Fruit fly (Drosophila melanogaster) whole organism, embryonic: ENCODE data around the gene erm.
A peak's percentile ranks its signal among the peaks of the same experiment; 100 is the strongest.

Experiments used
- B-H2 ChIP-seq: fragments of 200-800 bp; sonication (Bioruptor generic); optimal IDR thresholded peaks from 2 replicates; lab custom pipeline; 2018; ENCODE audit warnings: missing biosample characterization, mild to moderate bottlenecking, missing genetic modification characterization
- CG10543 ChIP-seq: fragments of 200-800 bp; sonication (Bioruptor generic); optimal IDR thresholded peaks from 3 replicates; lab custom pipeline; 2017; ENCODE audit warnings: missing biosample characterization, mild to moderate bottlenecking, missing genetic modification characterization, moderate library complexity
- CG11456 ChIP-seq: fragments of 200-800 bp; sonication (Bioruptor generic); IDR thresholded peaks from 3 replicates; pipeline ENCODE4 v1.3.6; 2022; ENCODE audit warnings: missing biosample characterization, missing genetic modification characterization
- CG12155 ChIP-seq: fragments of 200-800 bp; sonication (Bioruptor generic); optimal IDR thresholded peaks from 3 replicates; lab custom pipeline; 2016; ENCODE audit warnings: missing biosample characterization, missing genetic modification characterization
- CG12942 ChIP-seq: fragments of 200-800 bp; sonication (Bioruptor generic); optimal IDR thresholded peaks from 3 replicates; lab custom pipeline; 2016; ENCODE audit warnings: missing biosample characterization, missing genetic modification characterization
- CG15073 ChIP-seq: fragments of 200-800 bp; sonication (Bioruptor generic); optimal IDR thresholded peaks from 2 replicates; lab custom pipeline; 2016; ENCODE audit warnings: missing biosample characterization, missing genetic modification characterization
- CG17328 ChIP-seq: fragments of 200-800 bp; sonication (Bioruptor generic); IDR thresholded peaks from 2 replicates; pipeline ENCODE4 v1.3.6; 2022; ENCODE audit warnings: missing biosample characterization, missing genetic modification characterization
- CG17829 ChIP-seq: fragments of 200-800 bp; optimal IDR thresholded peaks from 2 replicates; lab custom pipeline; 2019; ENCODE audit warnings: missing biosample characterization, mild to moderate bottlenecking, missing genetic modification characterization, moderate library complexity
- CG2712 ChIP-seq: fragments of 200-800 bp; optimal IDR thresholded peaks from 3 replicates; lab custom pipeline; 2019; ENCODE audit warnings: missing biosample characterization, mild to moderate bottlenecking, missing genetic modification characterization, moderate library complexity
- CG3838 ChIP-seq: fragments of 200-800 bp; sonication (Bioruptor generic); optimal IDR thresholded peaks from 3 replicates; lab custom pipeline; 2016; ENCODE audit warnings: missing biosample characterization, missing genetic modification characterization
- CG6689 ChIP-seq: fragments of 200-800 bp; sonication (Bioruptor generic); IDR thresholded peaks from 2 replicates; pipeline ENCODE4 v1.3.6; 2022; ENCODE audit warnings: missing biosample characterization, missing genetic modification characterization
- CG8388 ChIP-seq: fragments of 200-800 bp; sonication (Bioruptor generic); optimal IDR thresholded peaks from 2 replicates; lab custom pipeline; 2019; ENCODE audit warnings: missing biosample characterization, mild to moderate bottlenecking, missing genetic modification characterization, moderate library complexity
- CG8944 ChIP-seq: fragments of 200-800 bp; sonication (Bioruptor generic); optimal IDR thresholded peaks from 3 replicates; lab custom pipeline; 2016; ENCODE audit warnings: missing biosample characterization, missing genetic modification characterization
- CG9727 ChIP-seq: fragments of 200-800 bp; sonication (Bioruptor generic); optimal IDR thresholded peaks from 3 replicates; lab custom pipeline; 2017; ENCODE audit warnings: missing biosample characterization, mild to moderate bottlenecking, missing genetic modification characterization
- CG9876 ChIP-seq: fragments of 200-800 bp; sonication (Bioruptor generic); optimal IDR thresholded peaks from 2 replicates; lab custom pipeline; 2016; ENCODE audit warnings: missing biosample characterization, missing genetic modification characterization
- D ChIP-seq, 2 experiments: fragments of 200-800 bp in 1 of 2; fragments of >200 bp in 1 of 2; sonication (Bioruptor generic) in 1 of 2; optimal IDR thresholded peaks; 2 replicates in 1 of 2; 3 replicates in 1 of 2; lab custom pipeline; 2017; ENCODE audit warnings: mild to moderate bottlenecking in 1 of 2, missing biosample characterization in 1 of 2, missing genetic modification characterization in 1 of 2, missing genetic modification reagents in 1 of 2
- Dad ChIP-seq: fragments of 200-800 bp; sonication (Bioruptor generic); optimal IDR thresholded peaks from 3 replicates; lab custom pipeline; 2016; ENCODE audit warnings: missing biosample characterization, missing genetic modification characterization
- Dbx ChIP-seq: fragments of 200-800 bp; sonication (Bioruptor generic); IDR thresholded peaks from 3 replicates; pipeline ENCODE4 v1.3.6; 2022; ENCODE audit warnings: missing biosample characterization, missing genetic modification characterization
- Doc3 ChIP-seq: fragments of 200-800 bp; sonication (Bioruptor generic); IDR thresholded peaks from 3 replicates; pipeline ENCODE4 v1.3.6; 2022; ENCODE audit warnings: missing biosample characterization, missing genetic modification characterization; ENCODE audit not compliant: partially characterized antibody
- ERR ChIP-seq: fragments of 200-800 bp; sonication (Bioruptor generic); optimal IDR thresholded peaks from 2 replicates; lab custom pipeline; 2016; ENCODE audit warnings: missing biosample characterization, missing genetic modification characterization
- Ets97D ChIP-seq: fragments of 200-800 bp; sonication (Bioruptor generic); optimal IDR thresholded peaks from 3 replicates; lab custom pipeline; 2016; ENCODE audit warnings: missing biosample characterization, missing genetic modification characterization
- GATAe ChIP-seq: fragments of 200-800 bp; sonication (Bioruptor generic); conservative IDR thresholded peaks from 2 replicates; pipeline ENCODE4 v1.3.6; 2022; ENCODE audit warnings: missing biosample characterization, missing genetic modification characterization
- Gug ChIP-seq: fragments of 200-800 bp; sonication (Bioruptor generic); IDR thresholded peaks from 4 replicates; pipeline ENCODE4 v1.3.6; 2022; ENCODE audit warnings: missing biosample characterization, missing genetic modification characterization
- Hmr ChIP-seq: fragments of 200-800 bp; sonication (Bioruptor generic); optimal IDR thresholded peaks from 3 replicates; lab custom pipeline; 2017; ENCODE audit warnings: mild to moderate bottlenecking, missing biosample characterization, missing genetic modification reagents, missing genetic modification characterization
- Jarid2 ChIP-seq: fragments of 200-800 bp; sonication (Bioruptor generic); optimal IDR thresholded peaks from 3 replicates; lab custom pipeline; 2017; ENCODE audit warnings: mild to moderate bottlenecking, missing biosample characterization, missing genetic modification reagents, missing genetic modification characterization
- MTF-1 ChIP-seq: fragments of 200-800 bp; sonication (Bioruptor generic); optimal IDR thresholded peaks from 2 replicates; lab custom pipeline; 2018; ENCODE audit warnings: missing biosample characterization, mild to moderate bottlenecking, missing genetic modification characterization, borderline replicate concordance
- Max ChIP-seq: fragments of 200-800 bp; sonication (Bioruptor generic); optimal IDR thresholded peaks from 2 replicates; lab custom pipeline; 2016; ENCODE audit warnings: missing biosample characterization, mild to moderate bottlenecking, missing genetic modification characterization
- Med ChIP-seq: fragments of 200-800 bp; sonication (Bioruptor generic); peaks from one replicate; lab custom pipeline; 2016; ENCODE audit warnings: missing biosample characterization, missing genetic modification characterization, mild to moderate bottlenecking, inconsistent platforms, moderate library complexity
- NK7.1 ChIP-seq: fragments of 200-800 bp; sonication (Bioruptor generic); optimal IDR thresholded peaks from 3 replicates; lab custom pipeline; 2016; ENCODE audit warnings: missing biosample characterization, missing genetic modification characterization
- Opbp ChIP-seq: fragments of 200-800 bp; sonication (Bioruptor generic); IDR thresholded peaks from 3 replicates; pipeline ENCODE4 v1.3.6; 2022; ENCODE audit warnings: missing biosample characterization, missing genetic modification characterization; ENCODE audit not compliant: partially characterized antibody
- PHDP ChIP-seq: fragments of 200-800 bp; sonication (Bioruptor generic); optimal IDR thresholded peaks from 3 replicates; lab custom pipeline; 2018; ENCODE audit warnings: missing biosample characterization, mild to moderate bottlenecking, missing genetic modification characterization, moderate library complexity
- Ptx1 ChIP-seq: fragments of 200-800 bp; sonication (Bioruptor generic); IDR thresholded peaks from 2 replicates; pipeline ENCODE4 v1.3.6; 2022; ENCODE audit warnings: missing biosample characterization, missing genetic modification characterization
- Ssrp ChIP-seq: fragments of 200-800 bp; sonication (Bioruptor generic); optimal IDR thresholded peaks from 2 replicates; lab custom pipeline; 2018; ENCODE audit warnings: missing biosample characterization, mild to moderate bottlenecking, missing genetic modification characterization, moderate library complexity
- abd-A ChIP-seq: fragments of 200-800 bp; sonication (Bioruptor generic); optimal IDR thresholded peaks from 3 replicates; lab custom pipeline; 2019; ENCODE audit warnings: missing biosample characterization, mild to moderate bottlenecking, missing genetic modification characterization, moderate library complexity
- br ChIP-seq: fragments of >200 bp; optimal IDR thresholded peaks from 2 replicates; lab custom pipeline; 2017
- btn ChIP-seq: fragments of 200-800 bp; sonication (Bioruptor generic); optimal IDR thresholded peaks from 2 replicates; lab custom pipeline; 2016; ENCODE audit warnings: missing biosample characterization, missing genetic modification characterization
- cas ChIP-seq: fragments of 200-800 bp; sonication (Bioruptor generic); IDR thresholded peaks from 2 replicates; pipeline ENCODE4 v1.3.6; 2022; ENCODE audit warnings: missing biosample characterization, missing genetic modification characterization
- caup ChIP-seq: fragments of 200-800 bp; sonication (Bioruptor generic); optimal IDR thresholded peaks from 3 replicates; lab custom pipeline; 2017; ENCODE audit warnings: missing biosample characterization, mild to moderate bottlenecking, missing genetic modification characterization, moderate library complexity; ENCODE audit not compliant: severe bottlenecking
- crc ChIP-seq: fragments of 200-800 bp; sonication (Bioruptor generic); optimal IDR thresholded peaks from 2 replicates; lab custom pipeline; 2016; ENCODE audit warnings: missing biosample characterization, missing genetic modification characterization
- dimm ChIP-seq: fragments of 200-800 bp; sonication (Bioruptor generic); IDR thresholded peaks from 2 replicates; pipeline ENCODE4 v1.3.6; 2022; ENCODE audit warnings: missing biosample characterization, missing genetic modification characterization
- ems ChIP-seq: fragments of 200-800 bp; sonication (Bioruptor generic); optimal IDR thresholded peaks from 3 replicates; lab custom pipeline; 2016; ENCODE audit warnings: missing biosample characterization, missing genetic modification characterization
- ewg ChIP-seq: fragments of 200-800 bp; sonication (Bioruptor generic); optimal IDR thresholded peaks from 3 replicates; lab custom pipeline; 2017; ENCODE audit warnings: mild to moderate bottlenecking, missing biosample characterization, missing genetic modification reagents, missing genetic modification characterization
- fd64A ChIP-seq: fragments of 200-800 bp; sonication (Bioruptor generic); optimal IDR thresholded peaks from 3 replicates; lab custom pipeline; 2018; ENCODE audit warnings: missing biosample characterization, mild to moderate bottlenecking, missing genetic modification characterization
- gfzf ChIP-seq: fragments of 200-800 bp; sonication (Bioruptor generic); optimal IDR thresholded peaks from 2 replicates; lab custom pipeline; 2016; ENCODE audit warnings: missing biosample characterization, mild to moderate bottlenecking, missing genetic modification characterization, moderate library complexity
- gt ChIP-seq: fragments of 200-800 bp; sonication (Bioruptor generic); IDR thresholded peaks from 2 replicates; pipeline ENCODE4 v1.3.6; 2022; ENCODE audit warnings: missing biosample characterization, missing genetic modification characterization
- ham ChIP-seq: fragments of 200-800 bp; sonication (Bioruptor generic); IDR thresholded peaks from 2 replicates; pipeline ENCODE4 v1.3.6; 2022; ENCODE audit warnings: missing biosample characterization, missing genetic modification characterization
- lilli ChIP-seq: fragments of 200-800 bp; sonication (Bioruptor generic); optimal IDR thresholded peaks from 3 replicates; lab custom pipeline; 2016; ENCODE audit warnings: missing biosample characterization, missing genetic modification characterization
- pros ChIP-seq: fragments of 200-800 bp; sonication (Bioruptor generic); optimal IDR thresholded peaks from 3 replicates; lab custom pipeline; 2019; ENCODE audit warnings: missing biosample characterization, mild to moderate bottlenecking, missing genetic modification characterization, moderate library complexity
- pum ChIP-seq: fragments of 200-800 bp; sonication (Bioruptor generic); optimal IDR thresholded peaks from 2 replicates; lab custom pipeline; 2016; ENCODE audit warnings: missing biosample characterization, missing genetic modification characterization
- run ChIP-seq: fragments of 200-800 bp; sonication (Bioruptor generic); optimal IDR thresholded peaks from 3 replicates; lab custom pipeline; 2018; ENCODE audit warnings: missing biosample characterization, mild to moderate bottlenecking, missing genetic modification characterization
- sna ChIP-seq: fragments of 200-800 bp; sonication (Bioruptor generic); IDR thresholded peaks from 2 replicates; pipeline ENCODE4 v1.3.6; 2022; ENCODE audit warnings: missing biosample characterization, missing genetic modification characterization; ENCODE audit not compliant: partially characterized antibody
- z ChIP-seq: fragments of 200-800 bp; sonication (Bioruptor generic); IDR thresholded peaks from 3 replicates; pipeline ENCODE4 v1.3.6; 2022; ENCODE audit warnings: missing biosample characterization, missing genetic modification characterization

The erm gene

dm6 chr2L:1909681-1910080, 60.5 kb downstream of the erm start (continued):
- TF ChIP-seq Gug (GFP tag; lab: Robert Waterston, UW) (no peak), ERR (GFP tag; lab: Kevin White, UChicago) (no peak), abd-A (tag; lab: Kevin White, UChicago) (no peak), Hmr (no peak), CG17829 (tag; lab: Kevin White, UChicago) (peak; percentile 10), CG8944 (no peak), ham (no peak), br (lab: Kevin White, UChicago) (no peak), Doc3 (no peak), ewg (GFP tag; lab: Kevin White, UChicago) (no peak), CG9876 (GFP tag; lab: Kevin White, UChicago) (no peak), Jarid2 (GFP tag; lab: Kevin White, UChicago) (no peak), run (tag; lab: Kevin White, UChicago) (no peak), Max (no peak), NK7.1 (GFP tag; lab: Kevin White, UChicago) (no peak), pum (GFP tag; lab: Kevin White, UChicago) (no peak), CG10543 (GFP tag; lab: Kevin White, UChicago) (no peak), Opbp (GFP tag; lab: Robert Waterston, UW) (no peak), crc (GFP tag; lab: Kevin White, UChicago) (no peak), PHDP (tag; lab: Kevin White, UChicago) (no peak), MTF-1 (GFP tag; lab: Kevin White, UChicago) (no peak), ems (GFP tag; lab: Kevin White, UChicago) (no peak), CG2712 (peak; percentile 34), CG12942 (GFP tag; lab: Kevin White, UChicago) (no peak), pros (GFP tag; lab: Kevin White, UChicago) (no peak), gt (no peak), B-H2 (peak; percentile 22), Med (GFP tag; lab: Kevin White, UChicago) (peak; percentile 65), dimm (GFP tag; lab: Robert Waterston, UW) (no peak), caup (GFP tag; lab: Kevin White, UChicago) (no peak), Dad (GFP tag; lab: Kevin White, UChicago) (no peak), CG6689 (no peak), z (GFP tag; lab: Robert Waterston, UW) (peak; percentile 67; the same call in 1 of the 3 replicates), gfzf (GFP tag; lab: Kevin White, UChicago) (peak; percentile 37), CG17328 (GFP tag; lab: Robert Waterston, UW) (no peak), CG11456 (GFP tag; lab: Robert Waterston, UW) (no peak), CG9727 (GFP tag; lab: Kevin White, UChicago) (no peak), CG12155 (GFP tag; lab: Kevin White, UChicago) (no peak), sna (peak; percentile 46), lilli (GFP tag; lab: Kevin White, UChicago) (no peak), fd64A (GFP tag; lab: Kevin White, UChicago) (no peak), D (optimal IDR thresholded peaks at IDR 0.05; lab: Kevin White, UChicago) (no peak), D (GFP tag; optimal IDR thresholded peaks at IDR 0.05; lab: Kevin White, UChicago) (no peak), btn (GFP tag; lab: Kevin White, UChicago) (no peak), CG15073 (no peak), Ssrp (tag; lab: Kevin White, UChicago) (no peak), Dbx (GFP tag; lab: Robert Waterston, UW) (no peak), CG8388 (GFP tag; lab: Kevin White, UChicago) (no peak), Ptx1 (GFP tag; lab: Robert Waterston, UW) (no peak), Ets97D (peak; percentile 35), cas (GFP tag; lab: Robert Waterston, UW) (no peak), CG3838 (GFP tag; lab: Kevin White, UChicago) (no peak), GATAe (no peak)
